Fruit fly (Drosophila melanogaster) S2 (cell line): Measurements from ENCODE around the gene Ccp84Aa.

Source experiments
- CG8478 ChIP-seq: fragments of >200 bp; optimal IDR thresholded peaks from 2 replicates; lab custom pipeline; 2018
- CTCF ChIP-seq, 2 experiments: fragments of >200 bp; optimal IDR thresholded peaks; 2 replicates each; lab custom pipeline; 2018

Gene Ccp84Aa

DNA sequence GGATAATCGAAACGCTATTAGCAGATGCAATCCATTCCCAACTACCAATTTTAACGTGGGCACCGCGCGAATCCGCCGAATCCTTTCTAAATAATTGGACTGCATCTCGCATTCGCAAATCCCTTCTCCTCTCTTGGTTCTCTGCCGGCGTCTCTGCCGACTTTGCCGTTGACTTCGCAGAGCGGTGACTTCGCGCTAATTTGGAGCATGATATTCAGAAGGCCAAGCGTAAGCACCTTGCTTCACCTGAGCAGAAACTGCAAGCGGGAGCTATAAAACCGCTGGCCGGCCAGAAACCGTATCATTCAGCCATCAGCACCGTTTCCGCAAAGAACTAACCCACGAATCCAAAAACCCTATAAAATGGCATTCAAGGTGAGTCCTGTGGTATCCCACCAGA, at the start of gene Ccp84Aa:
TSS of gene Ccp84Aa (plus strand) at position 301 of the 400 bp plus-strand sequence.
- no peak for TF ChIP-seq CG8478 (lab: Kevin White, UChicago)
- no peak for TF ChIP-seq CTCF (optimal IDR thresholded peaks at IDR 0.05; lab: Kevin White, UChicago)

DNA sequence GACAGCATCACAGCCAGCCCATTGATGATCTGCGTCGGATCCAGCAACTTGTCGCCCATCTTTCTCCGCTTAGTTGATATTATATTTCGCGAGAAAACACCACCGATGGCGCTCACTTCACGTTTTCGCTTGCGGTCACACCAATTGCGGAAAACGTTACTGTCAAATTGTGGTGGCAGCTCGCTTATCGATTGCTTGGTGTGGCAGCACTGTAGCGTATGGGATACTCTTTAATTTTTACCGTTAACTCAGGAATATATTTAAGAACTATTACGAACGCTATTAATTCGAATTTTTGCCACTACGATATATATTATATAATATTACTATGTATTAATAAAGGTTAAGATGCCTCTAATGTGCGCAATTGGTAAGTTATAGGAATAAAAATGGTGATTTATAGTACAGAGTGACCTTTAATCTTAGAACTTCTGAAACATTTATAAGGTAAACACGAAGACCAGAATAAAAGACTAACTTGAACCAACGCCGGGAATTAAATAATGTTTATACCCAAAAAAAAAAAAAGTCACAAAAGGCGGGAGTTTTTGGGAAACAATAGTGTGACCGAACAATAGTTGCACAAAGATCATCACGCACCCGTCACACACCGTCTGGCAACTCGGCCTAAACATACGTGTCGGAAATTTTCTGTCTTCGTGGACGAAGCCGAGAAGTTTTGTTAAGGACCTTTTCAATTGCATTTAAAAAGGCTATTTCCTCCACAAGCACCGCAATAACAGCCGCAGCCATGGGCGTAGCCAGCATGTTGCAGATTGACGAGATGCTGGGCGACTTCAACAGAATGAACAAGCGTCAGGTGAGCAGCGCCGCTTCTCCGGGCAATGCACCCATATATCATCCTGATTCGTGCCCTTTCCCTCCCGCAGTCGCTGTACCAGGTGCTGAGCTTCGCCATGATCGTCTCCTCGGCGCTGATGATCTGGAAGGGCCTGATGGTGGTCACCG, 46.3 kb upstream of the Ccp84Aa start, which contains the start of the genes CG1307 and twr:
TSS of gene CG1307 (minus strand) at position 165 of the 969 bp plus-strand sequence.
TSS of gene twr (plus strand) at position 605 of the 969 bp plus-strand sequence.
- no peak for TF ChIP-seq CG8478 (lab: Kevin White, UChicago)
- peak; percentile 6 to 56 for TF ChIP-seq CTCF (optimal IDR thresholded peaks at IDR 0.05; lab: Kevin White, UChicago)

dm6 chr3R:6659941-6660340, 43.9 kb upstream of the Ccp84Aa start, which contains the start of gene agt:
Gene agt, minus strand, starts transcription at chr3R:6660100.
- peak; percentile 70 to 74 for TF ChIP-seq CTCF (optimal IDR thresholded peaks at IDR 0.05; lab: Kevin White, UChicago)
- no peak for TF ChIP-seq CG8478 (lab: Kevin White, UChicago)

DNA sequence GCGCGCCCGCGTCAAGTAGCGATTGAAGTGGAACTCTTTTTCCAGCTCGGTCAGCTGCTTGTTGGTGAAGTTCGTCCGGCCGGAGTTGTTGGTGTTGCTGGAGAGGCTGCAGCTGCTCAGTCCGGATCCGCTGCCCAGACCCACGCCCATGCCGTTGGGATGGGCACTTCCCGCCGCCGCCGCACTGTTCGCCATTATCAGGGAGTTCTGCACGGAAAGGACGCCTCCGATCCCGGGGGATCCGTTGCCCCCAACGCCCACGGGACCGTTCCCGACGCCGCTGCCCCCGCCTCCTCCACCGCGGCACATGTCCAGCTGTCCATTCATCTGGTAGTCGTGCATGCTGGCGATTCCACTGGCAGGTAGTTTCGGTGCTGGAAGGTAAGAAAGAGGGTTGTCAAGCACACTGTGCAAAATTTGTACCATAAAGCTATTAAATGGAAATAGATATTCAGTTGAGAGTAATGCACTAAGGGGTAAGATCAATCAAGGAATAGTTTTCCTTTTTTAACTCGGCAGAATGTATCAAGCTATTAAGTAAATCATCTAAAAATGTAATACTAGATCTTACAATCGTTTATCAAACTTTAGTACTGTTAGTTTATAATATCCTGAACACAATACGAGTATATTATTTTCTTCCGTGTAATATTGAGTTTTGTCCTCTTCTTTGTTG, 41.1 kb upstream of the Ccp84Aa start:
- TF ChIP-seq CTCF (optimal IDR thresholded peaks at IDR 0.05; lab: Kevin White, UChicago) (no peak), CG8478 (lab: Kevin White, UChicago) (no peak)

- TF ChIP-seq CG8478 (lab: Kevin White, UChicago) (no peak), CTCF (optimal IDR thresholded peaks at IDR 0.05; lab: Kevin White, UChicago) (no peak)
Observed at dm6 chr3R:6663289-6663666, 40.6 kb upstream of the Ccp84Aa start.

- TF ChIP-seq CG8478 (lab: Kevin White, UChicago) (no peak), CTCF (optimal IDR thresholded peaks at IDR 0.05; lab: Kevin White, UChicago) (no peak)
Observed at dm6 chr3R:6664371-6665116, 39.3 kb upstream of the Ccp84Aa start.

dm6 chr3R:6665117-6665654, 38.7 kb upstream of the Ccp84Aa start:
- TF ChIP-seq CG8478 (lab: Kevin White, UChicago) (no peak), CTCF (optimal IDR thresholded peaks at IDR 0.05; lab: Kevin White, UChicago) (no peak)

- no peak for TF ChIP-seq CG8478 (lab: Kevin White, UChicago)
- TF ChIP-seq CTCF (optimal IDR thresholded peaks at IDR 0.05; lab: Kevin White, UChicago), result no peak
Observed at dm6 chr3R:6667245-6667644, 36.6 kb upstream of the Ccp84Aa start.

- TF ChIP-seq CTCF (optimal IDR thresholded peaks at IDR 0.05; lab: Kevin White, UChicago) (no peak), CG8478 (lab: Kevin White, UChicago) (no peak)
Observed at dm6 chr3R:6668234-6668633, 35.6 kb upstream of the Ccp84Aa start.

DNA sequence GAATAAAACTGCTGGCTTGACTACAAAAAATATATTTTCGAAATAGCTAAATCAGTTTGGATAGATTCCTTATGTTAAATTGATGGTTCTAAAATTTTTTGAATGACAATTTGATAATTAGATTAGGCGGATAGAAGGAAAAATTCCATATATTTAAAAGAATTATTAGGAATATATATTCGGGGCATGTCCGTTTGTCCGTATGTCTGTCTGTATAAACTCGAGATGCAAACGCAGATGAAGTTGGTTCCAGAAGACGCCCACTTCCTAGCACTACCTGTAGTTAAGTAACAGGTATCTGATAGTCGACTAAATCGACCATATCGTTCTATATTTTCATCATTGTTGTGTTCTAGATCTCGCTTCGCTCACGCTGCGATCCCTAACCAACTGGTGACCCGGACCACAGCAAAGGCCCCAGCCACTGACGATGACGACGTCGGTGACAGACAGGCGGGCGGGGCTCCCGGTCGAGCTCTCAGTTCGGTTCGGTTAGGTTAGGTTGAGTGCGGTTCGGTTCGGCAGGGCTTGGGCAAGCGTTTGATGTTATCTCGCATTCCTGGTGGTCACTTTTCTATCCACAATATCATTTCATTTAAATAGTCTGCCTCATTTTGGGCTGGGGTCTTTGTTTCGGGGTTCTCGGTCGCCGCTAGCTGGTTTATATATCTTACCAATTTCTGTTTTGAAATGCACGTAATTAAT, 31.4 kb upstream of the Ccp84Aa start:
- TF ChIP-seq CG8478 (lab: Kevin White, UChicago), result no peak
- no peak for TF ChIP-seq CTCF (optimal IDR thresholded peaks at IDR 0.05; lab: Kevin White, UChicago)

dm6 chr3R:6674548-6674947, 29.3 kb upstream of the Ccp84Aa start:
- TF ChIP-seq CG8478 (lab: Kevin White, UChicago), result no peak
- TF ChIP-seq CTCF (optimal IDR thresholded peaks at IDR 0.05; lab: Kevin White, UChicago), result no peak

DNA sequence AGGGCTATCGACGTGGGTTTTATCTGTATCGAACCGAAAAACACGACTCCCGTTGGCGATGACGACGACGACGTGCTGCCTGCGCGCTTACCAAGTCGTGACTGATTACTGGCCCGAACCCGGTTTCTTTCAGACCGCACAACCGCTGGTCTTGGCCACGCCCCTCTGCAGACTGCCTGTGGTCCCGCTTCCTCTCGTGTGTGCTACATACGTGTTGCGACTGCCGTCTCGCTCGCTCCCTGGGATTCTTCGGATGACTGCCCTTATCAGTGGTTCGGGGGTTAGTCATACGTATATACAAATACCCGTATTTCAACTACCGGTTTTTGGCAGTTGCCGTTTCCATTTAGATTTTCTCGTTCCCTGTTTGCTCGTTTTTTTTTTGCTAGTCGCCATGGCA, 25.4 kb upstream of the Ccp84Aa start, which contains the start of gene lab:
TSS of gene lab (minus strand) at position 111 of the 400 bp plus-strand sequence.
- peak in 1 of 2 experiments; percentile 18 for TF ChIP-seq CTCF (optimal IDR thresholded peaks at IDR 0.05; lab: Kevin White, UChicago)
- TF ChIP-seq CG8478 (lab: Kevin White, UChicago), result no peak

DNA sequence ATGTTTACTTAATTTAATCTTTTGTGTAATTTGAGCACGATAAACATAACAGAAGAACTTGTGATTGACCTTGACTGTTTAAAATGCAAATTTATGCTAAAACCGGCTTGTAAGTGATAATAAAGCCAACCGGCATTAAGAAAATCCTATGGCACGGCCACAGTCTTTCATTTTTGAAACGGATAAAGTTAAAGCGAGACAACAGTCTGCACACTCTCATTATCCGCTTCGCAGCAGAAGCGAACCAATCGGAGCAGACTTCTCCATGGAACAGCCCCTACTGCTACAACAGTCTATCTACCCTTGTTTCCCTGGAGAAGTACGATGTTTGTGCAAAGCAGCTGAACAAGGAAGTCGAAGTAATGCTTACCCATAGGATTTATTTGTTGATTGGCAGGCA, 20.7 kb upstream of the Ccp84Aa start:
- TF ChIP-seq CTCF (optimal IDR thresholded peaks at IDR 0.05; lab: Kevin White, UChicago) (peak in 1 of 2 experiments; percentile 16), CG8478 (lab: Kevin White, UChicago) (no peak)
